Fruit fly (Drosophila melanogaster): ENCODE measurements around the gene Cyp4d1.

Gene Cyp4d1

dm6 chrX:2184563-2184962 lies 22.6 kb upstream of the Cyp4d1 start, which contains the start of the genes Nmd3 and CG17776:
Gene Nmd3, minus strand, starts transcription at chrX:2184668.
Gene CG17776, plus strand, starts transcription at chrX:2184725.
- TF ChIP-seq CG17801 (GFP tag; optimal IDR thresholded peaks at IDR 0.05; ENCODE audit: partially characterized antibody): peak; percentile 52

- no peak for TF ChIP-seq CG17801 (GFP tag; optimal IDR thresholded peaks at IDR 0.05; ENCODE audit: partially characterized antibody)
Observed at dm6 chrX:2180750-2181261, 18.8 kb upstream of the Cyp4d1 start, which contains the start of gene pn. Gene pn, plus strand, starts transcription at chrX:2181211.

dm6 chrX:2178802-2179201 lies 16.8 kb upstream of the Cyp4d1 start, which contains the start of gene Cyp4ae1:
Gene Cyp4ae1, plus strand, starts transcription at chrX:2179007.
- peak; percentile 31 for TF ChIP-seq CG17801 (GFP tag; optimal IDR thresholded peaks at IDR 0.05; ENCODE audit: partially characterized antibody)

dm6 chrX:2175956-2176469 lies 14.0 kb upstream of the Cyp4d1 start, which contains the start of gene Cyp4d2:
Gene Cyp4d2, plus strand, starts transcription at chrX:2176006.
- TF ChIP-seq CG17801 (GFP tag; optimal IDR thresholded peaks at IDR 0.05; ENCODE audit: partially characterized antibody): no peak

dm6 chrX:2175265-2175795 lies 13.3 kb upstream of the Cyp4d1 start, which contains the start of gene Cyp4d14:
Gene Cyp4d14, minus strand, starts transcription at chrX:2175315.
- no peak for TF ChIP-seq CG17801 (GFP tag; optimal IDR thresholded peaks at IDR 0.05; ENCODE audit: partially characterized antibody)

- peak; percentile 49 for TF ChIP-seq CG17801 (GFP tag; optimal IDR thresholded peaks at IDR 0.05; ENCODE audit: partially characterized antibody)
Observed at dm6 chrX:2172420-2172827, 10.4 kb upstream of the Cyp4d1 start, which contains the start of gene ND-B14.5A. Gene ND-B14.5A, plus strand, starts transcription at chrX:2172526.

- no peak for TF ChIP-seq CG17801 (GFP tag; optimal IDR thresholded peaks at IDR 0.05; ENCODE audit: partially characterized antibody)
Observed at dm6 chrX:2170424-2170823, 8.4 kb upstream of the Cyp4d1 start.

dm6 chrX:2168485-2169199 lies 6.7 kb upstream of the Cyp4d1 start:
- no peak for TF ChIP-seq CG17801 (GFP tag; optimal IDR thresholded peaks at IDR 0.05; ENCODE audit: partially characterized antibody)

- TF ChIP-seq CG17801 (GFP tag; optimal IDR thresholded peaks at IDR 0.05; ENCODE audit: partially characterized antibody): no peak
Observed at dm6 chrX:2166129-2166528, 4.1 kb upstream of the Cyp4d1 start.

- TF ChIP-seq CG17801 (GFP tag; optimal IDR thresholded peaks at IDR 0.05; ENCODE audit: partially characterized antibody): no peak
Observed at dm6 chrX:2165394-2165793, 3.4 kb upstream of the Cyp4d1 start.

dm6 chrX:2163358-2163757 lies 1.4 kb upstream of the Cyp4d1 start:
- TF ChIP-seq CG17801 (GFP tag; optimal IDR thresholded peaks at IDR 0.05; ENCODE audit: partially characterized antibody): no peak

dm6 chrX:2161020-2161419 lies 960 bp downstream of the Cyp4d1 start:
- no peak for TF ChIP-seq CG17801 (GFP tag; optimal IDR thresholded peaks at IDR 0.05; ENCODE audit: partially characterized antibody)

dm6 chrX:2158668-2159163 lies 3.3 kb downstream of the Cyp4d1 start, which contains the start of gene wapl:
Gene wapl, minus strand, starts transcription at chrX:2158983.
- TF ChIP-seq CG17801 (GFP tag; optimal IDR thresholded peaks at IDR 0.05; ENCODE audit: partially characterized antibody): peak; percentile 52

dm6 chrX:2157929-2158610 lies 3.9 kb downstream of the Cyp4d1 start:
- no peak for TF ChIP-seq CG17801 (GFP tag; optimal IDR thresholded peaks at IDR 0.05; ENCODE audit: partially characterized antibody)

- TF ChIP-seq CG17801 (GFP tag; optimal IDR thresholded peaks at IDR 0.05; ENCODE audit: partially characterized antibody): peak; percentile 38
Observed at dm6 chrX:2155868-2156267, 6.1 kb downstream of the Cyp4d1 start.
